Worm (Caenorhabditis elegans): ENCODE data around the gene F57C2.5.

- TF ChIP-seq nhr-28 (tag; optimal IDR thresholded peaks at IDR 0.05), result no peak
- TF ChIP-seq unc-62 (GFP tag; optimal IDR thresholded peaks at IDR 0.05), result no peak
- TF ChIP-seq lsy-2 (tag; optimal IDR thresholded peaks at IDR 0.05), result no peak
- no peak for TF ChIP-seq ztf-11 (tag; optimal IDR thresholded peaks at IDR 0.05)
- no peak for TF ChIP-seq unc-39 (tag; optimal IDR thresholded peaks at IDR 0.05)
- no peak for TF ChIP-seq blmp-1 (tag; optimal IDR thresholded peaks at IDR 0.05)
- no peak for TF ChIP-seq snpc-4 (tag; optimal IDR thresholded peaks at IDR 0.05)
- TF ChIP-seq elt-3 (tag; optimal IDR thresholded peaks at IDR 0.05), result no peak
These were observed 32.7 kb downstream of the F57C2.5 start for ce11 chrII:14495341-14495740.
